Worm (Caenorhabditis elegans) whole organism, L1 larva: Measurements from ENCODE around the gene ZC262.13.

Experiments
- egl-27 ChIP-seq, 2 experiments: fragments of 150-350 bp in 1 of 2; sonication (generic microtip); optimal IDR thresholded peaks; 3 replicates each; lab custom pipeline; 2017 to 2018; ENCODE audit warnings: missing biosample characterization in 2 of 2, missing genetic modification characterization in 2 of 2, missing genetic modification reagents in 2 of 2
- ets-5 ChIP-seq: fragments of 200-800 bp; sonication (Bioruptor generic); IDR thresholded peaks from 2 replicates; pipeline ENCODE4 v1.3.6; 2022; ENCODE audit warnings: missing genetic modification characterization, missing compliant biosample characterization
- irx-1 ChIP-seq: sonication (generic microtip); optimal IDR thresholded peaks from 2 replicates; lab custom pipeline; 2016; ENCODE audit warnings: missing genetic modification characterization, missing compliant biosample characterization
- isw-1 ChIP-seq: fragments of 200-800 bp; sonication (Bioruptor generic); IDR thresholded peaks from 2 replicates; pipeline ENCODE4 v1.3.6; 2022; ENCODE audit warnings: missing genetic modification characterization, missing compliant biosample characterization
- lir-3 ChIP-seq: sonication (generic microtip); optimal IDR thresholded peaks from 2 replicates; lab custom pipeline; 2016; ENCODE audit warnings: mild to moderate bottlenecking, missing genetic modification characterization, moderate library complexity, missing compliant biosample characterization; ENCODE audit not compliant: poor library complexity
- nhr-19 ChIP-seq: fragments of 200-800 bp; sonication (Bioruptor generic); conservative IDR thresholded peaks from 2 replicates; pipeline ENCODE4 v1.3.6; 2022; ENCODE audit warnings: missing genetic modification characterization, missing compliant biosample characterization
- nhr-237 ChIP-seq: fragments of 150-350 bp; optimal IDR thresholded peaks from 2 replicates; lab custom pipeline; 2014; ENCODE audit warnings: missing biosample characterization, missing genetic modification characterization
- nhr-76 ChIP-seq: sonication (generic microtip); optimal IDR thresholded peaks from 2 replicates; lab custom pipeline; 2017; ENCODE audit warnings: missing biosample characterization, missing genetic modification characterization
- nhr-77 ChIP-seq: fragments of 150-350 bp; optimal IDR thresholded peaks from 2 replicates; lab custom pipeline; 2014; ENCODE audit warnings: missing biosample characterization, missing genetic modification characterization
- pqm-1 ChIP-seq: sonication (generic microtip); optimal IDR thresholded peaks from 3 replicates; lab custom pipeline; 2017; ENCODE audit warnings: missing biosample characterization, missing genetic modification characterization
- sox-4 ChIP-seq: sonication (generic microtip); optimal IDR thresholded peaks from 2 replicates; lab custom pipeline; 2016; ENCODE audit warnings: missing genetic modification characterization, missing compliant biosample characterization

- no peak for TF ChIP-seq pqm-1
- TF ChIP-seq egl-27 (tag; optimal IDR thresholded peaks at IDR 0.05; lab: Kevin White, UChicago), result no peak
- no peak for TF ChIP-seq isw-1 (GFP tag; lab: Robert Waterston, UW)
- TF ChIP-seq ets-5 (GFP tag; lab: Robert Waterston, UW), result no peak
- no peak for TF ChIP-seq nhr-76 (tag; lab: Kevin White, UChicago)
- TF ChIP-seq lir-3 (tag; lab: Kevin White, UChicago), result no peak
- TF ChIP-seq irx-1 (tag; lab: Kevin White, UChicago), result no peak
- no peak for TF ChIP-seq nhr-237 (tag; lab: Kevin White, UChicago)
- no peak for TF ChIP-seq nhr-19
- no peak for TF ChIP-seq sox-4 (tag; lab: Kevin White, UChicago)
- no peak for TF ChIP-seq nhr-77 (tag; lab: Kevin White, UChicago)
These were observed 37.4 kb downstream of the ZC262.13 start, which contains the start of gene R05D3.3 for ce11 chrIII:8363253-8364061.
